Fruit fly (Drosophila melanogaster) whole organism: Measurements from ENCODE around the gene CG14277.

Experiments
- Dll ChIP-seq: fragments of >200 bp; optimal IDR thresholded peaks from 2 replicates; lab custom pipeline; 2017
- psq ChIP-seq: fragments of >200 bp; optimal IDR thresholded peaks from 2 replicates; lab custom pipeline; 2017
- usp ChIP-seq: fragments of >200 bp; optimal IDR thresholded peaks from 2 replicates; lab custom pipeline; 2017; ENCODE audit warnings: missing biosample characterization, missing genetic modification characterization, mixed read lengths

- TF ChIP-seq Dll (lab: Kevin White, UChicago), result no peak
- no peak for TF ChIP-seq psq (lab: Kevin White, UChicago)
- TF ChIP-seq usp (GFP tag; lab: Kevin White, UChicago), result no peak
Measured at dm6 chr2L:8243903-8244302, 1.6 kb downstream of the CG14277 start, which contains the start of gene CG43057.
